Worm (Caenorhabditis elegans) whole organism, L1 larva: ENCODE data around the gene F42C5.4.

Source experiments
- ces-1 ChIP-seq: fragments of 150-350 bp; optimal IDR thresholded peaks from 2 replicates; lab custom pipeline; 2014; ENCODE audit warnings: missing biosample characterization, missing genetic modification reagents, missing genetic modification characterization
- lsy-2 ChIP-seq, 2 experiments: fragments of 150-350 bp; optimal IDR thresholded peaks; 2 replicates each; lab custom pipeline; 2014; ENCODE audit warnings: missing biosample characterization in 2 of 2, missing genetic modification characterization in 2 of 2
- sptf-1 ChIP-seq: fragments of 150-350 bp; optimal IDR thresholded peaks from 2 replicates; lab custom pipeline; 2014; ENCODE audit warnings: missing biosample characterization, missing genetic modification characterization

ce11 chrIV:7325698-7326097 is 33.8 kb upstream of the F42C5.4 start:
- TF ChIP-seq lsy-2 (tag; optimal IDR thresholded peaks at IDR 0.05; lab: Kevin White, UChicago) (no peak), sptf-1 (no peak), ces-1 (GFP tag; lab: Kevin White, UChicago) (no peak)
